Worm (Caenorhabditis elegans) whole organism, L4 larva: ENCODE results near the gene srd-19.
A peak's percentile ranks its signal among the peaks of the same experiment; 100 is the strongest.

Experiments used
- D1046.2 ChIP-seq: fragments of 200-800 bp; sonication (Bioruptor generic); IDR thresholded peaks from 2 replicates; pipeline ENCODE4 v1.3.6; 2022; ENCODE audit warnings: missing genetic modification characterization, missing compliant biosample characterization
- F10B5.3 ChIP-seq: sonication (generic microtip); optimal IDR thresholded peaks from 2 replicates; lab custom pipeline; 2016; ENCODE audit warnings: mild to moderate bottlenecking, missing genetic modification characterization, missing compliant biosample characterization
- F37D6.2 ChIP-seq: sonication (generic microtip); optimal IDR thresholded peaks from 2 replicates; lab custom pipeline; 2016; ENCODE audit warnings: mild to moderate bottlenecking, missing genetic modification characterization, missing compliant biosample characterization
- R02D3.7 ChIP-seq: fragments of 150-350 bp; sonication (generic microtip); optimal IDR thresholded peaks from 3 replicates; lab custom pipeline; 2014; ENCODE audit warnings: missing biosample characterization, missing genetic modification characterization
- T20F7.1 ChIP-seq: fragments of 200-800 bp; sonication (Bioruptor generic); optimal IDR thresholded peaks from 2 replicates; lab custom pipeline; 2018; ENCODE audit warnings: mild to moderate bottlenecking, missing genetic modification characterization, missing compliant biosample characterization
- Y48G9A.11 ChIP-seq: fragments of 200-800 bp; sonication (Bioruptor generic); IDR thresholded peaks from 2 replicates; pipeline ENCODE4 v1.3.6; 2022; ENCODE audit warnings: missing genetic modification reagents, missing genetic modification characterization, missing compliant biosample characterization
- Y5F2A.4 ChIP-seq: fragments of 200-800 bp; sonication (Bioruptor generic); optimal IDR thresholded peaks from 2 replicates; lab custom pipeline; 2018; ENCODE audit warnings: mild to moderate bottlenecking, missing genetic modification characterization, missing compliant biosample characterization
- Y75B8A.6 ChIP-seq: fragments of 200-800 bp; sonication (Bioruptor generic); IDR thresholded peaks from 2 replicates; pipeline ENCODE4 v1.3.6; 2022; ENCODE audit warnings: missing genetic modification reagents, missing genetic modification characterization, missing compliant biosample characterization
- ceh-32 ChIP-seq: sonication (generic microtip); optimal IDR thresholded peaks from 2 replicates; lab custom pipeline; 2016; ENCODE audit warnings: mild to moderate bottlenecking, missing genetic modification characterization, missing compliant biosample characterization; ENCODE audit not compliant: poor library complexity
- cey-2 ChIP-seq: sonication (generic microtip); optimal IDR thresholded peaks from 3 replicates; lab custom pipeline; 2017; ENCODE audit warnings: missing genetic modification characterization, mild to moderate bottlenecking, missing compliant biosample characterization, antibody characterized with exemption, borderline replicate concordance; ENCODE audit not compliant: insufficient read depth
- dmd-8 ChIP-seq: fragments of 200-800 bp; sonication (Bioruptor generic); IDR thresholded peaks from 2 replicates; pipeline ENCODE4 v1.3.6; 2022; ENCODE audit warnings: missing genetic modification characterization, missing compliant biosample characterization
- gei-8 ChIP-seq: fragments of 200-800 bp; sonication (Bioruptor generic); optimal IDR thresholded peaks from 2 replicates; lab custom pipeline; 2018; ENCODE audit warnings: mild to moderate bottlenecking, missing genetic modification characterization, missing compliant biosample characterization
- hif-1 ChIP-seq, 2 experiments: sonication (generic microtip); optimal IDR thresholded peaks; 2 replicates each; lab custom pipeline; 2016 to 2017; ENCODE audit warnings: missing compliant biosample characterization in 2 of 2, missing genetic modification characterization in 2 of 2, missing genetic modification reagents in 2 of 2, missing genotype in 2 of 2, mild to moderate bottlenecking in 1 of 2
- hlh-11 ChIP-seq: fragments of 200-800 bp; sonication (Bioruptor generic); optimal IDR thresholded peaks from 2 replicates; lab custom pipeline; 2018; ENCODE audit warnings: mild to moderate bottlenecking, missing genetic modification characterization, missing compliant biosample characterization
- hlh-30 ChIP-seq: sonication (generic microtip); optimal IDR thresholded peaks from 2 replicates; lab custom pipeline; 2017; ENCODE audit warnings: antibody characterized with exemption, mild to moderate bottlenecking, missing genetic modification characterization, missing compliant biosample characterization; ENCODE audit not compliant: insufficient read depth
- hmg-1.1 ChIP-seq: fragments of 200-800 bp; sonication (Bioruptor generic); IDR thresholded peaks from 2 replicates; pipeline ENCODE4 v1.3.6; 2022; ENCODE audit warnings: missing genetic modification reagents, missing genetic modification characterization, missing compliant biosample characterization
- lim-7 ChIP-seq: fragments of 200-800 bp; sonication (Bioruptor generic); IDR thresholded peaks from 2 replicates; pipeline ENCODE4 v1.3.6; 2022; ENCODE audit warnings: missing genetic modification characterization, missing compliant biosample characterization
- lin-15B ChIP-seq: fragments of 150-350 bp; sonication (generic microtip); optimal IDR thresholded peaks from 3 replicates; lab custom pipeline; 2014; ENCODE audit warnings: missing biosample characterization, missing genetic modification characterization
- lin-38 ChIP-seq: fragments of 200-800 bp; sonication (Bioruptor generic); IDR thresholded peaks from 2 replicates; pipeline ENCODE4 v1.3.6; 2022; ENCODE audit warnings: missing genetic modification reagents, missing genetic modification characterization, missing compliant biosample characterization
- lir-3 ChIP-seq: sonication (generic microtip); optimal IDR thresholded peaks from 2 replicates; lab custom pipeline; 2016; ENCODE audit warnings: mild to moderate bottlenecking, missing genetic modification characterization, missing compliant biosample characterization
- lsy-2 ChIP-seq, 2 experiments: fragments of 150-350 bp in 1 of 2; sonication (generic microtip) in 1 of 2; optimal IDR thresholded peaks; 2 replicates each; lab custom pipeline; 2014 to 2017; ENCODE audit warnings: missing biosample characterization in 2 of 2, missing genetic modification characterization in 2 of 2
- mdl-1 ChIP-seq, 2 experiments: fragments of 150-350 bp in 1 of 2; sonication (generic microtip) in 1 of 2; optimal IDR thresholded peaks; 2 replicates each; lab custom pipeline; 2014 to 2017; ENCODE audit warnings: missing biosample characterization in 2 of 2, missing genetic modification characterization in 2 of 2
- mep-1 ChIP-seq: fragments of 150-350 bp; sonication (generic microtip); optimal IDR thresholded peaks from 3 replicates; lab custom pipeline; 2014; ENCODE audit warnings: missing biosample characterization, missing genetic modification characterization
- mxl-2 ChIP-seq: fragments of 200-800 bp; sonication (Bioruptor generic); conservative IDR thresholded peaks from 2 replicates; pipeline ENCODE4 v1.3.6; 2022; ENCODE audit warnings: missing genetic modification reagents, missing genetic modification characterization, missing compliant biosample characterization
- nhr-11 ChIP-seq: fragments of 150-350 bp; optimal IDR thresholded peaks from 2 replicates; lab custom pipeline; 2014; ENCODE audit warnings: missing biosample characterization, missing genetic modification characterization
- nhr-28 ChIP-seq: fragments of 150-350 bp; optimal IDR thresholded peaks from 2 replicates; lab custom pipeline; 2014; ENCODE audit warnings: missing biosample characterization, missing genetic modification characterization
- nhr-6 ChIP-seq: fragments of 150-350 bp; optimal IDR thresholded peaks from 2 replicates; lab custom pipeline; 2014; ENCODE audit warnings: missing biosample characterization, missing genetic modification characterization
- rbr-2 ChIP-seq: sonication (generic microtip); optimal IDR thresholded peaks from 2 replicates; lab custom pipeline; 2016; ENCODE audit warnings: missing genotype, missing genetic modification characterization, missing compliant biosample characterization
- set-16 ChIP-seq: fragments of 200-800 bp; sonication (Bioruptor generic); IDR thresholded peaks from 2 replicates; pipeline ENCODE4 v1.3.6; 2022; ENCODE audit warnings: missing genetic modification reagents, missing genetic modification characterization, missing compliant biosample characterization
- spr-1 ChIP-seq: sonication (generic microtip); optimal IDR thresholded peaks from 2 replicates; lab custom pipeline; 2016; ENCODE audit warnings: mild to moderate bottlenecking, missing genetic modification characterization, missing compliant biosample characterization
- spr-3 ChIP-seq: fragments of 200-800 bp; sonication (Bioruptor generic); optimal IDR thresholded peaks from 2 replicates; lab custom pipeline; 2018; ENCODE audit warnings: mild to moderate bottlenecking, missing genetic modification characterization, missing compliant biosample characterization
- tag-97 ChIP-seq: fragments of 200-800 bp; sonication (Bioruptor generic); IDR thresholded peaks from 2 replicates; pipeline ENCODE4 v1.3.6; 2022; ENCODE audit warnings: missing genetic modification characterization, missing compliant biosample characterization
- tra-1 ChIP-seq: fragments of 200-800 bp; sonication (Bioruptor generic); IDR thresholded peaks from 2 replicates; pipeline ENCODE4 v1.3.6; 2022; ENCODE audit warnings: missing genetic modification reagents, missing genetic modification characterization, missing compliant biosample characterization
- unc-39 ChIP-seq: sonication (generic microtip); optimal IDR thresholded peaks from 2 replicates; lab custom pipeline; 2017; ENCODE audit warnings: missing biosample characterization, missing genetic modification characterization
- unc-62 ChIP-seq, 3 experiments: fragments of 150-350 bp in 1 of 3; sonication (generic microtip); optimal IDR thresholded peaks in 2 of 3; peaks in 1 of 3; 1 replicate in 1 of 3; 2 replicates in 2 of 3; lab custom pipeline; 2014 to 2017; ENCODE audit warnings: missing biosample characterization in 3 of 3, missing genetic modification characterization in 3 of 3, missing genetic modification reagents in 3 of 3, missing genotype in 1 of 3
- vab-7 ChIP-seq: fragments of 200-800 bp; sonication (Bioruptor generic); IDR thresholded peaks from 2 replicates; pipeline ENCODE4 v1.3.6; 2022; ENCODE audit warnings: missing genetic modification reagents, missing genetic modification characterization, missing compliant biosample characterization
- zfp-2 ChIP-seq: sonication (generic microtip); optimal IDR thresholded peaks from 2 replicates; lab custom pipeline; 2016; ENCODE audit warnings: mild to moderate bottlenecking, missing genetic modification characterization, missing compliant biosample characterization
- zip-11 ChIP-seq: fragments of 200-800 bp; sonication (Bioruptor generic); IDR thresholded peaks from 2 replicates; pipeline ENCODE4 v1.3.6; 2022; ENCODE audit warnings: missing genetic modification characterization, missing compliant biosample characterization
- zip-2 ChIP-seq: fragments of 150-350 bp; optimal IDR thresholded peaks from 2 replicates; lab custom pipeline; 2014; ENCODE audit warnings: missing biosample characterization, missing genetic modification characterization

Gene srd-19

ce11 chrV:13393333-13393803, 35.2 kb downstream of the srd-19 start (continued):
- TF ChIP-seq lin-38, result no peak
- no peak for TF ChIP-seq tag-97 (GFP tag; lab: Robert Waterston, UW)
- peak; percentile 20 for TF ChIP-seq nhr-11
- no peak for TF ChIP-seq ceh-32 (tag; lab: Kevin White, UChicago)
- TF ChIP-seq Y5F2A.4 (GFP tag; lab: Kevin White, UChicago), result no peak
- peak; percentile 8 for TF ChIP-seq gei-8 (GFP tag; lab: Kevin White, UChicago)
- peak in 1 of 2 experiments; percentile 85 for TF ChIP-seq unc-62 (GFP tag; optimal IDR thresholded peaks at IDR 0.05 in 1 of 2; lab: Kevin White, UChicago)
- no peak for TF ChIP-seq unc-62 (tag; optimal IDR thresholded peaks at IDR 0.05; lab: Kevin White, UChicago)
- TF ChIP-seq mxl-2 (GFP tag; lab: Robert Waterston, UW), result no peak
- TF ChIP-seq F10B5.3, result no peak
- no peak for TF ChIP-seq T20F7.1 (GFP tag; lab: Kevin White, UChicago)
- TF ChIP-seq D1046.2 (GFP tag; lab: Robert Waterston, UW), result 0 out of 2 replicates have a peak, but pooled peaks have one; percentile 9
- no peak for TF ChIP-seq vab-7 (GFP tag; lab: Robert Waterston, UW)
- no peak for TF ChIP-seq lin-15B
- no peak for TF ChIP-seq Y75B8A.6 (GFP tag; lab: Robert Waterston, UW)
- TF ChIP-seq lim-7 (GFP tag; lab: Robert Waterston, UW), result 0 out of 2 replicates have a peak, but pooled peaks have one; percentile 45
- no peak for TF ChIP-seq zip-11 (GFP tag; lab: Robert Waterston, UW)
- no peak for TF ChIP-seq zip-2 (tag; lab: Kevin White, UChicago)
- peak; percentile 73 for TF ChIP-seq hlh-11 (tag; lab: Kevin White, UChicago)
- TF ChIP-seq nhr-6, result no peak
- TF ChIP-seq tra-1 (GFP tag; lab: Robert Waterston, UW), result no peak
- TF ChIP-seq spr-3 (GFP tag; lab: Kevin White, UChicago), result no peak
- TF ChIP-seq hmg-1.1 (GFP tag; lab: Robert Waterston, UW), result no peak
- no peak for TF ChIP-seq Y48G9A.11 (GFP tag; lab: Robert Waterston, UW)
- TF ChIP-seq nhr-28 (tag; lab: Kevin White, UChicago), result peak; percentile 87
- no peak for TF ChIP-seq zfp-2 (tag; lab: Kevin White, UChicago)
- TF ChIP-seq hlh-30 (tag; lab: Kevin White, UChicago), result no peak
- TF ChIP-seq R02D3.7 (tag; lab: Kevin White, UChicago), result no peak
- peak; percentile 18 for TF ChIP-seq rbr-2
- TF ChIP-seq unc-39, result no peak
- no peak for TF ChIP-seq F37D6.2 (tag; lab: Kevin White, UChicago)
- TF ChIP-seq set-16 (GFP tag; lab: Robert Waterston, UW), result peak; percentile 73
- TF ChIP-seq spr-1, result no peak
- no peak for TF ChIP-seq lir-3 (tag; lab: Kevin White, UChicago)
- peak in 1 of 2 experiments; percentile 8 for TF ChIP-seq hif-1 (tag; optimal IDR thresholded peaks at IDR 0.05; lab: Kevin White, UChicago)
- TF ChIP-seq lsy-2 (tag; optimal IDR thresholded peaks at IDR 0.05; lab: Kevin White, UChicago), result no peak
- TF ChIP-seq mep-1 (tag; lab: Kevin White, UChicago), result peak; percentile 10
- no peak for TF ChIP-seq cey-2 (tag; lab: Kevin White, UChicago)
- TF ChIP-seq mdl-1 (tag; optimal IDR thresholded peaks at IDR 0.05; lab: Kevin White, UChicago), result peak in 1 of 2 experiments; percentile 56
- no peak for TF ChIP-seq dmd-8 (GFP tag; lab: Robert Waterston, UW)
